Worm (Caenorhabditis elegans) whole organism, L3 larva: ENCODE results near the gene C33H5.16.

ENCODE experiments used
- R02D3.7 ChIP-seq: fragments of 150-350 bp; optimal IDR thresholded peaks from 2 replicates; lab custom pipeline; 2014; ENCODE audit warnings: missing biosample characterization, missing genetic modification characterization
- ZK546.5 ChIP-seq: sonication (generic microtip); optimal IDR thresholded peaks from 2 replicates; lab custom pipeline; 2017; ENCODE audit warnings: missing biosample characterization, missing genetic modification characterization
- aly-2 ChIP-seq: fragments of 150-350 bp; optimal IDR thresholded peaks from 2 replicates; lab custom pipeline; 2014; ENCODE audit warnings: missing biosample characterization, missing genetic modification characterization
- ama-1 ChIP-seq: fragments of 150-350 bp; optimal IDR thresholded peaks from 2 replicates; lab custom pipeline; 2018
- ceh-16 ChIP-seq: sonication (generic microtip); optimal IDR thresholded peaks from 2 replicates; lab custom pipeline; 2017; ENCODE audit warnings: missing biosample characterization, missing genetic modification characterization
- ceh-28 ChIP-seq: fragments of 150-350 bp; optimal IDR thresholded peaks from 2 replicates; lab custom pipeline; 2014; ENCODE audit warnings: missing biosample characterization, missing genetic modification reagents, missing genetic modification characterization
- ceh-82 ChIP-seq: fragments of 150-350 bp; optimal IDR thresholded peaks from 2 replicates; lab custom pipeline; 2014; ENCODE audit warnings: missing biosample characterization, missing genetic modification characterization
- ceh-9 ChIP-seq: sonication (generic microtip); optimal IDR thresholded peaks from 2 replicates; lab custom pipeline; 2018; ENCODE audit warnings: missing biosample characterization, missing genetic modification characterization
- daf-12 ChIP-seq: fragments of 150-350 bp; optimal IDR thresholded peaks from 2 replicates; lab custom pipeline; 2014; ENCODE audit warnings: missing biosample characterization, missing genetic modification reagents, missing genetic modification characterization
- egl-27 ChIP-seq: sonication (generic microtip); optimal IDR thresholded peaks from 4 replicates; lab custom pipeline; 2017; ENCODE audit warnings: missing biosample characterization, missing genetic modification reagents, missing genetic modification characterization
- egl-5 ChIP-seq: fragments of 150-350 bp; optimal IDR thresholded peaks from 2 replicates; lab custom pipeline; 2017; ENCODE audit warnings: missing biosample characterization, missing genetic modification reagents, missing genetic modification characterization, inconsistent platforms
- elt-1 ChIP-seq: fragments of 150-350 bp; optimal IDR thresholded peaks from 2 replicates; lab custom pipeline; 2014; ENCODE audit warnings: missing biosample characterization, missing genetic modification characterization
- elt-2 ChIP-seq: sonication (generic microtip); optimal IDR thresholded peaks from 2 replicates; lab custom pipeline; 2016; ENCODE audit warnings: missing genetic modification reagents, mild to moderate bottlenecking, missing genetic modification characterization, missing compliant biosample characterization
- elt-3 ChIP-seq, 3 experiments: fragments of 150-350 bp in 1 of 3; sonication (generic microtip) in 2 of 3; optimal IDR thresholded peaks; 2 replicates in 2 of 3; 4 replicates in 1 of 3; lab custom pipeline; 2014 to 2017; ENCODE audit warnings: missing biosample characterization in 3 of 3, missing genetic modification characterization in 3 of 3
- eor-1 ChIP-seq, 2 experiments: fragments of 150-350 bp; optimal IDR thresholded peaks; 2 replicates each; lab custom pipeline; 2014 to 2018; ENCODE audit warnings: missing biosample characterization in 2 of 2, missing genetic modification characterization in 2 of 2
- fkh-10 ChIP-seq: sonication (generic microtip); optimal IDR thresholded peaks from 2 replicates; lab custom pipeline; 2017; ENCODE audit warnings: missing biosample characterization, missing genetic modification reagents, missing genetic modification characterization
- fkh-2 ChIP-seq: fragments of 150-350 bp; optimal IDR thresholded peaks from 2 replicates; lab custom pipeline; 2014; ENCODE audit warnings: missing biosample characterization, missing genetic modification reagents, missing genetic modification characterization
- fos-1 ChIP-seq: fragments of 150-350 bp; optimal IDR thresholded peaks from 2 replicates; lab custom pipeline; 2014; ENCODE audit warnings: missing biosample characterization, missing genetic modification characterization
- hmg-11 ChIP-seq: sonication (generic microtip); optimal IDR thresholded peaks from 2 replicates; lab custom pipeline; 2016; ENCODE audit warnings: missing genetic modification characterization, missing compliant biosample characterization
- jun-1 ChIP-seq: fragments of 150-350 bp; optimal IDR thresholded peaks from 2 replicates; lab custom pipeline; 2014; ENCODE audit warnings: missing biosample characterization, missing genetic modification reagents, missing genetic modification characterization
- lin-15B ChIP-seq: fragments of 150-350 bp; optimal IDR thresholded peaks from 2 replicates; lab custom pipeline; 2014; ENCODE audit warnings: missing biosample characterization, missing genetic modification characterization
- lin-39 ChIP-seq: fragments of 150-350 bp; optimal IDR thresholded peaks from 2 replicates; lab custom pipeline; 2018; ENCODE audit warnings: missing biosample characterization, missing genetic modification reagents, missing genetic modification characterization
- lsy-12 ChIP-seq: sonication (generic microtip); optimal IDR thresholded peaks from 2 replicates; lab custom pipeline; 2016; ENCODE audit warnings: mild to moderate bottlenecking, missing genetic modification characterization, missing compliant biosample characterization
- mdl-1 ChIP-seq: fragments of 150-350 bp; optimal IDR thresholded peaks from 2 replicates; lab custom pipeline; 2014; ENCODE audit warnings: missing biosample characterization, missing genetic modification characterization
- mml-1 ChIP-seq: fragments of 150-350 bp; sonication (generic microtip); optimal IDR thresholded peaks from 3 replicates; lab custom pipeline; 2014; ENCODE audit warnings: missing biosample characterization, missing genetic modification characterization
- nfya-1 ChIP-seq: sonication (generic microtip); optimal IDR thresholded peaks from 2 replicates; lab custom pipeline; 2017; ENCODE audit warnings: missing genetic modification characterization, mild to moderate bottlenecking, missing compliant biosample characterization, antibody characterized with exemption, moderate library complexity; ENCODE audit not compliant: insufficient read depth
- nhr-11 ChIP-seq: fragments of 150-350 bp; optimal IDR thresholded peaks from 2 replicates; lab custom pipeline; 2014; ENCODE audit warnings: missing biosample characterization, missing genetic modification characterization
- nhr-12 ChIP-seq: fragments of 150-350 bp; optimal IDR thresholded peaks from 2 replicates; lab custom pipeline; 2014; ENCODE audit warnings: missing biosample characterization, missing genetic modification characterization
- nhr-23 ChIP-seq: fragments of 150-350 bp; optimal IDR thresholded peaks from 2 replicates; lab custom pipeline; 2014; ENCODE audit warnings: missing biosample characterization, missing genetic modification reagents, missing genetic modification characterization
- nhr-237 ChIP-seq: fragments of 150-350 bp; optimal IDR thresholded peaks from 2 replicates; lab custom pipeline; 2014; ENCODE audit warnings: missing biosample characterization, missing genetic modification characterization
- nhr-25 ChIP-seq: sonication (generic microtip); optimal IDR thresholded peaks from 2 replicates; lab custom pipeline; 2017; ENCODE audit warnings: missing biosample characterization, missing genetic modification characterization
- nhr-28 ChIP-seq: fragments of 150-350 bp; optimal IDR thresholded peaks from 2 replicates; lab custom pipeline; 2014; ENCODE audit warnings: missing biosample characterization, missing genetic modification characterization
- nhr-43 ChIP-seq: sonication (generic microtip); optimal IDR thresholded peaks from 2 replicates; lab custom pipeline; 2016; ENCODE audit warnings: mild to moderate bottlenecking, missing genetic modification characterization, missing compliant biosample characterization; ENCODE audit not compliant: poor library complexity, severe bottlenecking
- nhr-67 ChIP-seq: fragments of 150-350 bp; optimal IDR thresholded peaks from 2 replicates; lab custom pipeline; 2014; ENCODE audit warnings: missing biosample characterization, missing genetic modification characterization
- nhr-76 ChIP-seq: fragments of 150-350 bp; sonication (generic microtip); optimal IDR thresholded peaks from 5 replicates; lab custom pipeline; 2014; ENCODE audit warnings: missing biosample characterization, missing genetic modification characterization
- nhr-77 ChIP-seq: fragments of 150-350 bp; optimal IDR thresholded peaks from 2 replicates; lab custom pipeline; 2014; ENCODE audit warnings: missing biosample characterization, missing genetic modification characterization
- pha-4 ChIP-seq: fragments of 150-350 bp; optimal IDR thresholded peaks from 2 replicates; lab custom pipeline; 2014; ENCODE audit warnings: missing biosample characterization, missing genetic modification reagents, missing genetic modification characterization
- pqm-1 ChIP-seq: fragments of 150-350 bp; optimal IDR thresholded peaks from 2 replicates; lab custom pipeline; 2017; ENCODE audit warnings: missing biosample characterization, missing genetic modification characterization, inconsistent platforms
- sea-2 ChIP-seq: fragments of 150-350 bp; sonication (generic microtip); optimal IDR thresholded peaks from 4 replicates; lab custom pipeline; 2014; ENCODE audit warnings: missing biosample characterization, missing genetic modification reagents, missing genetic modification characterization
- skn-1 ChIP-seq: fragments of 150-350 bp; optimal IDR thresholded peaks from 2 replicates; lab custom pipeline; 2014; ENCODE audit warnings: missing biosample characterization, missing genetic modification characterization
- snpc-4 ChIP-seq: fragments of 150-350 bp; optimal IDR thresholded peaks from 2 replicates; lab custom pipeline; 2014; ENCODE audit warnings: missing biosample characterization, missing genetic modification characterization
- tbx-2 ChIP-seq: sonication (generic microtip); optimal IDR thresholded peaks from 2 replicates; lab custom pipeline; 2016; ENCODE audit warnings: mild to moderate bottlenecking, missing genetic modification characterization, missing compliant biosample characterization
- unc-39 ChIP-seq: sonication (generic microtip); optimal IDR thresholded peaks from 4 replicates; lab custom pipeline; 2017; ENCODE audit warnings: missing biosample characterization, missing genetic modification characterization
- unc-62 ChIP-seq: fragments of 150-350 bp; sonication (generic microtip); optimal IDR thresholded peaks from 4 replicates; lab custom pipeline; 2014; ENCODE audit warnings: missing biosample characterization, missing genetic modification reagents, missing genetic modification characterization
- zag-1 ChIP-seq: fragments of 150-350 bp; optimal IDR thresholded peaks from 2 replicates; lab custom pipeline; 2014; ENCODE audit warnings: missing biosample characterization, missing genetic modification characterization
- ztf-11 ChIP-seq: fragments of 150-350 bp; optimal IDR thresholded peaks from 2 replicates; lab custom pipeline; 2014; ENCODE audit warnings: missing biosample characterization, missing genetic modification characterization
- ztf-4 ChIP-seq: fragments of 150-350 bp; optimal IDR thresholded peaks from 2 replicates; lab custom pipeline; 2014; ENCODE audit warnings: missing biosample characterization, missing genetic modification characterization

The C33H5.16 gene

ce11 chrIV:7785506-7786065 is 17.6 kb downstream of the C33H5.16 start, which contains the start of gene tag-322:
TSS of gene tag-322 (minus strand) at chrIV:7785556.
- no peak for TF ChIP-seq ceh-9 (tag; lab: Kevin White, UChicago)
- TF ChIP-seq nhr-77: no peak
- no peak for TF ChIP-seq mml-1
- TF ChIP-seq ztf-4: no peak
- no peak for TF ChIP-seq nhr-237 (tag; lab: Kevin White, UChicago)
- TF ChIP-seq ceh-16 (tag; lab: Kevin White, UChicago): no peak
- TF ChIP-seq ZK546.5 (tag; lab: Kevin White, UChicago): no peak
- TF ChIP-seq unc-62 (GFP tag; lab: Kevin White, UChicago): no peak
- no peak for TF ChIP-seq nhr-76 (tag; lab: Kevin White, UChicago)
- no peak for TF ChIP-seq ztf-11
- no peak for TF ChIP-seq sea-2
- TF ChIP-seq hmg-11 (tag; lab: Kevin White, UChicago): peak; percentile 47
- no peak for TF ChIP-seq unc-39 (tag; lab: Kevin White, UChicago)
- TF ChIP-seq R02D3.7 (tag; lab: Kevin White, UChicago): peak; percentile 55
- TF ChIP-seq nhr-67 (tag; lab: Kevin White, UChicago): no peak
- TF ChIP-seq ceh-28 (tag; lab: Kevin White, UChicago): peak; percentile 3
- no peak for TF ChIP-seq ama-1 (lab: Kevin White, UChicago)
- TF ChIP-seq nhr-23: peak; percentile 75
- TF ChIP-seq fkh-2 (tag; lab: Kevin White, UChicago): no peak
- TF ChIP-seq egl-5 (tag; lab: Kevin White, UChicago): peak; percentile 22
- TF ChIP-seq lsy-12 (tag; lab: Kevin White, UChicago): peak; percentile 17
- TF ChIP-seq fkh-10: no peak
- peak; percentile 22 for TF ChIP-seq elt-2
- no peak for TF ChIP-seq fos-1 (tag; lab: Kevin White, UChicago)
- TF ChIP-seq aly-2: no peak
- peak; percentile 84 for TF ChIP-seq lin-15B (tag; lab: Kevin White, UChicago)
- peak; percentile 35 for TF ChIP-seq nhr-43 (tag; lab: Kevin White, UChicago)
- peak; percentile 38 for TF ChIP-seq snpc-4 (tag; lab: Kevin White, UChicago)
- TF ChIP-seq daf-12: no peak
- TF ChIP-seq zag-1 (tag; lab: Kevin White, UChicago): no peak
- TF ChIP-seq nhr-12: no peak
- TF ChIP-seq nhr-28 (tag; lab: Kevin White, UChicago): no peak
- no peak for TF ChIP-seq nhr-11 (tag; lab: Kevin White, UChicago)
- no peak for TF ChIP-seq lin-39 (tag; lab: Kevin White, UChicago)
- TF ChIP-seq nfya-1: peak; percentile 67
- TF ChIP-seq egl-27 (tag; lab: Kevin White, UChicago): no peak
- peak; percentile 80 for TF ChIP-seq pha-4 (tag; lab: Kevin White, UChicago)
- TF ChIP-seq skn-1 (tag; lab: Kevin White, UChicago): peak; percentile 40
- TF ChIP-seq tbx-2 (tag; lab: Kevin White, UChicago): no peak
- TF ChIP-seq nhr-25 (tag; lab: Kevin White, UChicago): peak; percentile 9
- TF ChIP-seq ceh-82 (tag; lab: Kevin White, UChicago): no peak
- no peak for TF ChIP-seq eor-1 (tag; optimal IDR thresholded peaks at IDR 0.05; lab: Kevin White, UChicago)
- peak; percentile 47 for TF ChIP-seq pqm-1
- no peak for TF ChIP-seq mdl-1 (tag; lab: Kevin White, UChicago)
- TF ChIP-seq jun-1 (tag; lab: Kevin White, UChicago): peak; percentile 1
- no peak for TF ChIP-seq elt-3 (tag; optimal IDR thresholded peaks at IDR 0.05; lab: Kevin White, UChicago)
- TF ChIP-seq elt-1 (tag; lab: Kevin White, UChicago): no peak
- TF ChIP-seq, all 47 proteins: peak for 16
